Fruit fly (Drosophila melanogaster): ENCODE data around the gene CG9171.
A peak's percentile ranks its signal among the peaks of the same experiment; 100 is the strongest.

Gene CG9171

DNA sequence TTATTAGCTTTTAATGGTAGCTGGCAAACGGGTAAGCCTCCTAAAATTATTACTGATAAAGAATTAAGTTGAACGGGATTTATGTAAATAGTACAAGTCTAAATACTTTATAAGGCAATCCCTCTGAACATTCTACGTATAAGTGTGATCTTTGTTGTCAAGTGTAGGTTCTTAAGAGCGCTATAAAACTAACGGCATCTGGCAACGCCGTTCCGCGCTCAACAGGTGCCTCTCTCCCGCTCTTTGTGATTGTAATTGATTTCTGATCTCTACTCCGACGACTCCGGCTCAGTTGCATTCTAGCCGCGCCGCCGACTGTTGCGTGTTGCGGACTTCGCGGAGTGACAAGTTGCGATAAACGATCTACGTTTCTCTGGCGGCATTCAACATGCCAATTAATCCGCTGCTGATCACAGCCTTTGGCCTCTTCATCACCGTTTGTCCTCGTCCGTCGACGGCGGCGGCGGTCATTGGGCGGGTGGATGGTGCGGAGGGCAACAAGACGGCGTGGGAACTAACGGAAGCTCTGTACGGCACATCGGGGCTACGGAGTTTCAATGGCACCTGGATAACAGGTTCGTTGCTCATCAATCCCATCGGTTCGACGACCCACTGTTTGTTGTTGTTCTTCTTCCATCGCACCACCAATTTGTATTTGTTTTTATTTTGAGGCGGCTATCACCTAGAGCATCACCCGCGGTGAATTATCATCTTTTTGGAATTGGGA is 5.2 kb upstream of the CG9171 start, which contains the start of gene CG11034:
Gene CG11034 (plus strand): TSS at position 305 of the 727 bp plus-strand sequence.
- no peak for TF ChIP-seq acj6 (GFP tag; optimal IDR thresholded peaks at IDR 0.05)
- TF ChIP-seq Met (GFP tag; optimal IDR thresholded peaks at IDR 0.05): peak; percentile 17
- no peak for TF ChIP-seq Smox (GFP tag; optimal IDR thresholded peaks at IDR 0.05)
- no peak for TF ChIP-seq CG4318 (GFP tag; optimal IDR thresholded peaks at IDR 0.05)
- TF ChIP-seq CG6163 (GFP tag; IDR thresholded peaks at IDR 0.05): 0 out of 3 replicates have a peak, but pooled peaks have one; percentile 25
- TF ChIP-seq CG8119 (GFP tag; IDR thresholded peaks at IDR 0.05): peak; percentile 30; the same call in 1 of the 3 replicates
- TF ChIP-seq dac (GFP tag; optimal IDR thresholded peaks at IDR 0.05): no peak
- TF ChIP-seq CG32006 (GFP tag; optimal IDR thresholded peaks at IDR 0.05): no peak
- peak; percentile 46 for TF ChIP-seq Eip78C (GFP tag)
- no peak for TF ChIP-seq Eip75B (GFP tag; optimal IDR thresholded peaks at IDR 0.05)
- peak; percentile 96 for TF ChIP-seq CG1621 (tag; optimal IDR thresholded peaks at IDR 0.05)
- peak in 1 of 2 experiments; percentile 46 for TF ChIP-seq ss (GFP tag; optimal IDR thresholded peaks at IDR 0.05)
- peak; percentile 61; the same call in 2 of the 3 replicates for TF ChIP-seq eg (GFP tag; IDR thresholded peaks at IDR 0.05)
- peak; percentile 97 for TF ChIP-seq svp (GFP tag)
- TF ChIP-seq CG3919 (GFP tag; optimal IDR thresholded peaks at IDR 0.05): peak; percentile 29
- TF ChIP-seq lz (GFP tag; optimal IDR thresholded peaks at IDR 0.05): peak; percentile 6

DNA sequence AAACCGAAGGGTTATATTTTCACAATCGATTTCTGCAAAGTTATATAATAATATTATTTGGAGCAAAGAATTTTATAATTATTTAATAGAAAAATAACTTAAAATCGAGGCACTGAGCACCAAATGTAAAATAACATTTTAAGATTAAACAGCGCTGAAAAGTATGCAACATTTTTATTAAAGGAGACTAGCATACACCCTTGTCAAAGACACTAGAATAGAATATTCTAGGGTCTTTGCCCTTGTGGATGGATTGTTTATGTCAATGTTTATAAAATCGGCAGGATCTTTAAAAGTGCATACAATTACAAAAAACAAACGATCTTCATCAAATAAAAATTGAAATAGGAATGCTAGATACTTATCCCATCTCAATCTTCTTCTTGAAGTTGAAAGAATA is 4.0 kb upstream of the CG9171 start:
- TF ChIP-seq CG3919 (GFP tag; optimal IDR thresholded peaks at IDR 0.05): no peak
- TF ChIP-seq Ets21C (GFP tag; optimal IDR thresholded peaks at IDR 0.05): no peak
- peak; percentile 57 for TF ChIP-seq svp (GFP tag)
- no peak for TF ChIP-seq CG6792 (GFP tag; optimal IDR thresholded peaks at IDR 0.05)
- TF ChIP-seq CG6163 (GFP tag; IDR thresholded peaks at IDR 0.05): no peak
- TF ChIP-seq esn (GFP tag; optimal IDR thresholded peaks at IDR 0.05): no peak

DNA sequence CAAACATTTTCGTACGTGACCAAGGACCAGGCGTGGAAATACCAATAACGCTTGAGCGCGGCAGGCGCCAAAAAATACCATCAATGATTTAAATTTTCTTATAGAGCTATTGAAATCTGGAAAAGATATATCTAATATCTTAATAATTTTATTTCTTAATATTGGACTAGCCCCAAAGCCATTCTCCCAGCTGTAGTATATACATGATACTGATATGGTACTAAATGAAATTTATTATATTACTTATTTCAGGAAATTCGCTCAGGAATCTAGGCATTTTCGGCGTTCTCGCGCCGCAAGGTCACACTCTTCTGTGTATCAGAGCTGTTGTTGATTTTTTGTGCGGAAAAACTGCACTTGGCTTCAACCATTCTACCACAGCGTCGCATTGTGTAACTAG is 1.9 kb upstream of the CG9171 start, which contains the start of the genes CG14005 and CG7239:
Gene CG14005 (minus strand): TSS at position 50 of the 400 bp plus-strand sequence.
Gene CG7239 (plus strand): TSS at position 295 of the 400 bp plus-strand sequence.
- no peak for TF ChIP-seq Smox (GFP tag; optimal IDR thresholded peaks at IDR 0.05)
- peak; percentile 37 for TF ChIP-seq fkh (GFP tag; optimal IDR thresholded peaks at IDR 0.05)
- TF ChIP-seq acj6 (GFP tag; optimal IDR thresholded peaks at IDR 0.05): no peak
- TF ChIP-seq net (GFP tag; optimal IDR thresholded peaks at IDR 0.05): no peak
- no peak for TF ChIP-seq Sox14 (GFP tag; optimal IDR thresholded peaks at IDR 0.05)
- TF ChIP-seq esn (GFP tag; optimal IDR thresholded peaks at IDR 0.05): peak; percentile 8
- no peak for TF ChIP-seq svp (GFP tag)
- TF ChIP-seq Hr38 (GFP tag; optimal IDR thresholded peaks at IDR 0.05): no peak

DNA sequence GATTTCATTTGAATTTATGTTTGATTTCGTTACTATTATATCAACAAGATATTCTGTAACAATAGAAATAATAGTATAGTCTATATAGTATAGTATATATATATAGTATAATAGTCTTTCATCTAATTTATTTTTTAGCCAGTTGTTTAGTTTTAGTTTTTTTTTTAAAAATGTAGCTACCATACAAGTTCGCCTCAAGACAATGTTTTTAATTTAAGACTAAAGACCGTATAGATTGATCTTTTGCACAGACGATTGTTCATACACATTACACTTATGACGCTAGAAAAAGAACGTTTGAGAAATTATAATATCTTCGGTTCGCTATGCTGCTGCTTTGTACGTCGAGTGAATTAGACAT is 315 bp upstream of the CG9171 start:
- TF ChIP-seq CG15336 (GFP tag; IDR thresholded peaks at IDR 0.05): no peak
- no peak for TF ChIP-seq Met (GFP tag; optimal IDR thresholded peaks at IDR 0.05)
- TF ChIP-seq Gug (GFP tag; IDR thresholded peaks at IDR 0.05): 0 out of 2 replicates have a peak, but pooled peaks have one; percentile 6

DNA sequence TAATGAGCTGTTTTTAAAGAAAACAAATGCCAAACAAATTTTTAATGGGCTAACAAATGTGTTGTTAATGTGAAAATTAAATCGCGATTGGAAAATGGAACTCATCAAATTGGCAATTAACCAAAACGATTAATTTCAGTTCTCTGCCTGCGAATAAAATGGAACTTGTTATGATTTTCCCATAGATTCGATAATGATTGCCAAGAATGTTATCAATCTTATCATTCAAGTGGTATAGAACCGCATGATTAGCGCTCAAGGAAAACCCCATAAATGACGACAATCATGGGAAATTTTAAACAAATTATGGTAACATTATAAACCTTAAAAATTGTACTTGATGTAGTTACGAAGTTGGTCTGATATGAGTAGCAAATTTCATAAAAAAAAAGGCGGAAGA is 1.4 kb downstream of the CG9171 start:
- TF ChIP-seq CG6276 (GFP tag; optimal IDR thresholded peaks at IDR 0.05): no peak
- no peak for TF ChIP-seq CG8119 (GFP tag; IDR thresholded peaks at IDR 0.05)
- TF ChIP-seq Eip93F (GFP tag; optimal IDR thresholded peaks at IDR 0.05): no peak
- TF ChIP-seq CG11902 (GFP tag; optimal IDR thresholded peaks at IDR 0.05): no peak
- no peak for TF ChIP-seq dac (GFP tag; optimal IDR thresholded peaks at IDR 0.05)

DNA sequence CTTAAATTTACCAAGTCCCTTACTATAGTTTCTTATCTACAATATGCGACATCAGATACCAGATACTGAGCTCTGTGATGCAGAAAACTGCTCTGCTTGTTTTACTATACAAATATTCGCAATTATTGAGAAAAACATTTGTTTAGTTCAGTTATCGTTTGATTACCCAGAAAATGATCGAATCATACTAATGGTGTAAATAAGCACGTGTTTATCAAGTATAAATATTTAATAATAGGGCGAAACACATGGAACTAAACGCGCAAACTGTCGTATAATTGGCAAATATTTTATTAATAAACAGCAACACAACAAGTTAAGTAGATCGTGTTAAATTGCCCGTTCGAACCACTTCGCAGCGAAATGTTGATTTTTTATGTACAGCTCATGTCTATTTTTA is 2.1 kb downstream of the CG9171 start:
- TF ChIP-seq fkh (GFP tag; optimal IDR thresholded peaks at IDR 0.05) (peak; percentile 91), CG6808 (GFP tag; optimal IDR thresholded peaks at IDR 0.05) (peak; percentile 4), CG15336 (GFP tag; IDR thresholded peaks at IDR 0.05) (no peak), esn (GFP tag; optimal IDR thresholded peaks at IDR 0.05) (no peak), Sox15 (GFP tag; optimal IDR thresholded peaks at IDR 0.05) (no peak), CG8632 (GFP tag; optimal IDR thresholded peaks at IDR 0.05) (peak; percentile 14), CG6163 (GFP tag; IDR thresholded peaks at IDR 0.05) (no peak), fd85E (GFP tag; optimal IDR thresholded peaks at IDR 0.05) (no peak), CG10631 (GFP tag; optimal IDR thresholded peaks at IDR 0.05) (no peak), CG10669 (GFP tag; optimal IDR thresholded peaks at IDR 0.05) (peak; percentile 31), CG6276 (GFP tag; optimal IDR thresholded peaks at IDR 0.05) (peak; percentile 10), Ets96B (tag; optimal IDR thresholded peaks at IDR 0.05) (no peak), CG6792 (GFP tag; optimal IDR thresholded peaks at IDR 0.05) (peak; percentile 1), Eip78C (GFP tag) (peak; percentile 76), spab (GFP tag; optimal IDR thresholded peaks at IDR 0.05) (no peak), CG34406 (GFP tag; optimal IDR thresholded peaks at IDR 0.05) (no peak), dac (GFP tag; optimal IDR thresholded peaks at IDR 0.05) (no peak), Blimp-1 (GFP tag; optimal IDR thresholded peaks at IDR 0.05) (no peak), Sox14 (GFP tag; optimal IDR thresholded peaks at IDR 0.05) (no peak)
